Fruit fly (Drosophila melanogaster) whole organism, prepupa: ENCODE results near the gene Rala.

Experiments used
- Blimp-1 ChIP-seq: fragments of 200-800 bp; sonication (Bioruptor generic); optimal IDR thresholded peaks from 3 replicates; lab custom pipeline; 2017; ENCODE audit warnings: missing biosample characterization, missing genetic modification characterization, mild to moderate bottlenecking, moderate library complexity, missing genetic modification reagents
- CG10669 ChIP-seq: fragments of 200-800 bp; sonication (Bioruptor generic); optimal IDR thresholded peaks from 3 replicates; lab custom pipeline; 2018; ENCODE audit warnings: missing biosample characterization, mild to moderate bottlenecking, missing genetic modification characterization, moderate library complexity
- CG11294 ChIP-seq: fragments of 200-800 bp; sonication (Bioruptor generic); IDR thresholded peaks from 2 replicates; pipeline ENCODE4 v1.3.6; 2022; ENCODE audit warnings: missing biosample characterization, missing genetic modification characterization
- CG11902 ChIP-seq: fragments of 200-800 bp; sonication (Bioruptor generic); optimal IDR thresholded peaks from 3 replicates; lab custom pipeline; 2016; ENCODE audit warnings: missing biosample characterization, missing genetic modification characterization
- CG15336 ChIP-seq: fragments of 200-800 bp; sonication (Bioruptor generic); IDR thresholded peaks from 2 replicates; pipeline ENCODE4 v1.3.6; 2022; ENCODE audit warnings: missing biosample characterization, missing genetic modification characterization
- CG16779 ChIP-seq: fragments of 200-800 bp; sonication (Bioruptor generic); optimal IDR thresholded peaks from 3 replicates; lab custom pipeline; 2017; ENCODE audit warnings: missing biosample characterization, mild to moderate bottlenecking, missing genetic modification characterization
- CG32006 ChIP-seq: fragments of 200-800 bp; sonication (Bioruptor generic); optimal IDR thresholded peaks from 3 replicates; lab custom pipeline; 2017; ENCODE audit warnings: missing biosample characterization, mild to moderate bottlenecking, missing genetic modification characterization
- CG34406 ChIP-seq: fragments of 200-800 bp; sonication (Bioruptor generic); optimal IDR thresholded peaks from 3 replicates; lab custom pipeline; 2016; ENCODE audit warnings: missing biosample characterization, missing genetic modification characterization
- CG3919 ChIP-seq: fragments of 200-800 bp; sonication (Bioruptor generic); optimal IDR thresholded peaks from 3 replicates; lab custom pipeline; 2016; ENCODE audit warnings: missing biosample characterization, missing genetic modification characterization
- CG6163 ChIP-seq: fragments of 200-800 bp; sonication (Bioruptor generic); IDR thresholded peaks from 3 replicates; pipeline ENCODE4 v1.3.6; 2022; ENCODE audit warnings: missing biosample characterization, missing genetic modification characterization
- CG6276 ChIP-seq: fragments of 200-800 bp; sonication (Bioruptor generic); optimal IDR thresholded peaks from 2 replicates; lab custom pipeline; 2017; ENCODE audit warnings: missing biosample characterization, mild to moderate bottlenecking, missing genetic modification characterization
- CG6792 ChIP-seq: fragments of 200-800 bp; sonication (Bioruptor generic); optimal IDR thresholded peaks from 3 replicates; lab custom pipeline; 2016; ENCODE audit warnings: missing biosample characterization, missing genetic modification characterization
- CG6808 ChIP-seq: fragments of 200-800 bp; sonication (Bioruptor generic); optimal IDR thresholded peaks from 3 replicates; lab custom pipeline; 2017; ENCODE audit warnings: missing biosample characterization, missing genetic modification characterization, mild to moderate bottlenecking, moderate library complexity, missing genetic modification reagents
- CG6854 ChIP-seq: fragments of 200-800 bp; sonication (Bioruptor generic); optimal IDR thresholded peaks from 2 replicates; lab custom pipeline; 2017; ENCODE audit warnings: missing biosample characterization, mild to moderate bottlenecking, missing genetic modification characterization
- CG7368 ChIP-seq: fragments of 200-800 bp; sonication (Bioruptor generic); optimal IDR thresholded peaks from 3 replicates; lab custom pipeline; 2016; ENCODE audit warnings: missing biosample characterization, missing genetic modification characterization
- CG8119 ChIP-seq: fragments of 200-800 bp; sonication (Bioruptor generic); IDR thresholded peaks from 3 replicates; pipeline ENCODE4 v1.3.6; 2022; ENCODE audit warnings: missing biosample characterization, missing genetic modification characterization
- CG8319 ChIP-seq: fragments of 200-800 bp; sonication (Bioruptor generic); optimal IDR thresholded peaks from 3 replicates; lab custom pipeline; 2016; ENCODE audit warnings: missing biosample characterization, missing genetic modification characterization
- CG8632 ChIP-seq: fragments of 200-800 bp; sonication (Bioruptor generic); optimal IDR thresholded peaks from 3 replicates; lab custom pipeline; 2016; ENCODE audit warnings: missing biosample characterization, missing genetic modification characterization
- CG9139 ChIP-seq: fragments of 200-800 bp; sonication (Bioruptor generic); optimal IDR thresholded peaks from 3 replicates; lab custom pipeline; 2017; ENCODE audit warnings: missing biosample characterization, mild to moderate bottlenecking, missing genetic modification characterization
- Eip75B ChIP-seq: fragments of 200-800 bp; sonication (Bioruptor generic); optimal IDR thresholded peaks from 3 replicates; lab custom pipeline; 2016; ENCODE audit warnings: missing biosample characterization, missing genetic modification characterization
- Eip78C ChIP-seq: fragments of 200-800 bp; sonication (Bioruptor generic); peaks from one replicate; lab custom pipeline; 2016; ENCODE audit warnings: missing biosample characterization, missing genetic modification characterization
- Ets96B ChIP-seq: fragments of 200-800 bp; optimal IDR thresholded peaks from 2 replicates; lab custom pipeline; 2019; ENCODE audit warnings: missing biosample characterization, mild to moderate bottlenecking, missing genetic modification characterization, moderate library complexity
- Hr38 ChIP-seq: sonication (Bioruptor generic); optimal IDR thresholded peaks from 2 replicates; lab custom pipeline; 2016; ENCODE audit warnings: missing biosample characterization, missing genetic modification characterization
- Hr39 ChIP-seq: fragments of 200-800 bp; sonication (Bioruptor generic); optimal IDR thresholded peaks from 2 replicates; lab custom pipeline; 2016; ENCODE audit warnings: missing biosample characterization, missing genetic modification characterization
- Lpt ChIP-seq: fragments of 200-800 bp; sonication (Bioruptor generic); optimal IDR thresholded peaks from 3 replicates; lab custom pipeline; 2016; ENCODE audit warnings: missing biosample characterization, missing genetic modification characterization
- Met ChIP-seq: fragments of 200-800 bp; sonication (Bioruptor generic); optimal IDR thresholded peaks from 3 replicates; lab custom pipeline; 2016; ENCODE audit warnings: missing biosample characterization, missing genetic modification characterization
- Smox ChIP-seq: fragments of 200-800 bp; sonication (Bioruptor generic); optimal IDR thresholded peaks from 3 replicates; lab custom pipeline; 2016; ENCODE audit warnings: missing biosample characterization, missing genetic modification characterization
- Sox14 ChIP-seq: fragments of 200-800 bp; sonication (Bioruptor generic); optimal IDR thresholded peaks from 3 replicates; lab custom pipeline; 2016; ENCODE audit warnings: missing biosample characterization, missing genetic modification characterization
- Sox15 ChIP-seq: fragments of 200-800 bp; sonication (Bioruptor generic); optimal IDR thresholded peaks from 3 replicates; lab custom pipeline; 2016; ENCODE audit warnings: missing biosample characterization, missing genetic modification characterization
- achi ChIP-seq: fragments of 200-800 bp; sonication (Bioruptor generic); optimal IDR thresholded peaks from 3 replicates; lab custom pipeline; 2016; ENCODE audit warnings: missing biosample characterization, missing genetic modification characterization
- acj6 ChIP-seq: fragments of 200-800 bp; sonication (Bioruptor generic); optimal IDR thresholded peaks from 3 replicates; lab custom pipeline; 2016; ENCODE audit warnings: missing biosample characterization, missing genetic modification characterization
- cyc ChIP-seq: fragments of 200-800 bp; sonication (Bioruptor generic); optimal IDR thresholded peaks from 3 replicates; lab custom pipeline; 2016; ENCODE audit warnings: missing biosample characterization, missing genetic modification characterization
- dsx ChIP-seq: fragments of 200-800 bp; optimal IDR thresholded peaks from 3 replicates; lab custom pipeline; 2019; ENCODE audit warnings: missing biosample characterization, mild to moderate bottlenecking, missing genetic modification characterization, moderate library complexity; ENCODE audit not compliant: poor library complexity, severe bottlenecking
- eg ChIP-seq: fragments of 200-800 bp; sonication (Bioruptor generic); IDR thresholded peaks from 3 replicates; pipeline ENCODE4 v1.3.6; 2022; ENCODE audit warnings: missing biosample characterization, missing genetic modification characterization
- esn ChIP-seq: fragments of 200-800 bp; sonication (Bioruptor generic); optimal IDR thresholded peaks from 2 replicates; lab custom pipeline; 2016; ENCODE audit warnings: missing biosample characterization, mild to moderate bottlenecking, missing genetic modification characterization, moderate library complexity
- fd59A ChIP-seq: fragments of 200-800 bp; sonication (Bioruptor generic); optimal IDR thresholded peaks from 2 replicates; lab custom pipeline; 2017; ENCODE audit warnings: missing biosample characterization, mild to moderate bottlenecking, missing genetic modification characterization, missing genetic modification reagents
- fd85E ChIP-seq: fragments of 200-800 bp; sonication (Bioruptor generic); optimal IDR thresholded peaks from 3 replicates; lab custom pipeline; 2016; ENCODE audit warnings: missing biosample characterization, missing genetic modification characterization
- fkh ChIP-seq: fragments of 200-800 bp; sonication (Bioruptor generic); optimal IDR thresholded peaks from 3 replicates; lab custom pipeline; 2017; ENCODE audit warnings: missing biosample characterization, mild to moderate bottlenecking, missing genetic modification characterization, moderate library complexity
- lz ChIP-seq: fragments of 200-800 bp; sonication (Bioruptor generic); optimal IDR thresholded peaks from 3 replicates; lab custom pipeline; 2016; ENCODE audit warnings: missing biosample characterization, missing genetic modification characterization
- salr ChIP-seq, 2 experiments: fragments of 200-800 bp; sonication (Bioruptor generic); optimal IDR thresholded peaks; 3 replicates each; lab custom pipeline; 2016 to 2018; ENCODE audit warnings: missing biosample characterization in 2 of 2, missing genetic modification characterization in 2 of 2, mild to moderate bottlenecking in 1 of 2
- spab ChIP-seq: fragments of 200-800 bp; sonication (Bioruptor generic); optimal IDR thresholded peaks from 2 replicates; lab custom pipeline; 2017; ENCODE audit warnings: missing biosample characterization, mild to moderate bottlenecking, missing genetic modification characterization, missing genetic modification reagents
- ss ChIP-seq, 2 experiments: fragments of 200-800 bp; sonication (Bioruptor generic); optimal IDR thresholded peaks; 2 replicates in 1 of 2; 3 replicates in 1 of 2; lab custom pipeline; 2017 to 2018; ENCODE audit warnings: mild to moderate bottlenecking in 2 of 2, missing biosample characterization in 2 of 2, missing genetic modification characterization in 2 of 2, moderate library complexity in 1 of 2
- topi ChIP-seq: fragments of 200-800 bp; sonication (Bioruptor generic); optimal IDR thresholded peaks from 3 replicates; lab custom pipeline; 2016; ENCODE audit warnings: missing biosample characterization, missing genetic modification characterization
- vri ChIP-seq: fragments of 200-800 bp; sonication (Bioruptor generic); optimal IDR thresholded peaks from 3 replicates; lab custom pipeline; 2016; ENCODE audit warnings: missing biosample characterization, mild to moderate bottlenecking, missing genetic modification characterization

Rala gene

DNA sequence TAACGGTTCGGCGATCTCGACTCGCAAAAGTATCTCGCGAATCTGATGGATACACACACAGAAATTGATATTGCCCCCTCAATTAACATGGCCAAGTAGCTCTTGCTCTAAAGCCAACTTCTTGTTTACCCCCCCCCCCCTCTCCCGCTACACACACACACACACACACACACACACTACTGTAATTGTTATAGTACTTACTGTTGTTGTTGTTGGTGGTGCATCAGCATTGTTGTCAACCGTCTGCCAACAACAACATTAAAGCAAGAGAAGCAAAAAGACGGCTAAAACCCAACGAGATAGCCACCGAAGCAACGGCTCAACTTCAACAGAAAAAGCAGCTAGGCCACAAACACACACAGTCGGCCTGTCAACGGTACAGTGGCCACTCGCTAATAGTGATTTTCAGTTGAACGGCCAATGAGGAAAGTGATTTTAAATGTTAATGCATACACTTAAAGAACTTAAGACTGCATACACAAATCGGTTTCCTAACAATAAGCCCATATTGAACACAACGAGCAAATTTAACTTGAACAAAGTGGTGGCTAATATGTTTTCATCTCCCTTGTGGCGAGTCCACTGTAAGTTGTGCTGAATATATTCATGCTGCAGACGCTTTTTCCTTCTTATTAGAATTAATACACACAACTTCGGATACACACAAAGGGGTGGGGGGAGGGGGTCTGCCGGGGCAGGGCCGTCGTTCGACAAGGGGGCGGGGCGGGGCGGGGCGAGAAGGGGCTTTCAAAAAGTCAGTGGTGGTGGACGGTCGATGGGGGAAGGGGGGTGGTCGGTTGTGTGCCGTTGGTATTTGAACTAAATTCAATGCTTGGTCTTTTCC lies 31.0 kb upstream of the Rala start (continued):
- TF ChIP-seq Ets96B (tag; lab: Kevin White, UChicago) (peak; percentile 80), Eip75B (GFP tag; lab: Kevin White, UChicago) (peak; percentile 74), CG8319 (GFP tag; lab: Kevin White, UChicago) (peak; percentile 61), achi (peak; percentile 81), Sox14 (GFP tag; lab: Kevin White, UChicago) (peak; percentile 89), CG6808 (GFP tag; lab: Kevin White, UChicago) (peak; percentile 78), CG6792 (GFP tag; lab: Kevin White, UChicago) (peak; percentile 76), CG16779 (tag; lab: Kevin White, UChicago) (peak; percentile 48), esn (GFP tag; lab: Kevin White, UChicago) (peak; percentile 75), CG7368 (GFP tag; lab: Kevin White, UChicago) (peak; percentile 68), CG32006 (GFP tag; lab: Kevin White, UChicago) (peak; percentile 91), CG6854 (GFP tag; lab: Kevin White, UChicago) (no peak), topi (GFP tag; lab: Kevin White, UChicago) (peak; percentile 79), vri (peak; percentile 62), CG3919 (peak; percentile 85), Smox (GFP tag; lab: Kevin White, UChicago) (peak; percentile 46), Sox15 (GFP tag; lab: Kevin White, UChicago) (peak; percentile 62), Met (peak; percentile 71), Hr39 (GFP tag; lab: Kevin White, UChicago) (peak; percentile 77), fd59A (GFP tag; lab: Kevin White, UChicago) (peak; percentile 77), ss (GFP tag; optimal IDR thresholded peaks at IDR 0.05; lab: Kevin White, UChicago) (peak; percentile 35 to 51), CG6163 (GFP tag; lab: Robert Waterston, UW) (peak; percentile 88), CG8119 (GFP tag; lab: Robert Waterston, UW) (peak; percentile 87), CG11902 (peak; percentile 58)
- TF ChIP-seq, all 60 proteins: peak for 56

DNA sequence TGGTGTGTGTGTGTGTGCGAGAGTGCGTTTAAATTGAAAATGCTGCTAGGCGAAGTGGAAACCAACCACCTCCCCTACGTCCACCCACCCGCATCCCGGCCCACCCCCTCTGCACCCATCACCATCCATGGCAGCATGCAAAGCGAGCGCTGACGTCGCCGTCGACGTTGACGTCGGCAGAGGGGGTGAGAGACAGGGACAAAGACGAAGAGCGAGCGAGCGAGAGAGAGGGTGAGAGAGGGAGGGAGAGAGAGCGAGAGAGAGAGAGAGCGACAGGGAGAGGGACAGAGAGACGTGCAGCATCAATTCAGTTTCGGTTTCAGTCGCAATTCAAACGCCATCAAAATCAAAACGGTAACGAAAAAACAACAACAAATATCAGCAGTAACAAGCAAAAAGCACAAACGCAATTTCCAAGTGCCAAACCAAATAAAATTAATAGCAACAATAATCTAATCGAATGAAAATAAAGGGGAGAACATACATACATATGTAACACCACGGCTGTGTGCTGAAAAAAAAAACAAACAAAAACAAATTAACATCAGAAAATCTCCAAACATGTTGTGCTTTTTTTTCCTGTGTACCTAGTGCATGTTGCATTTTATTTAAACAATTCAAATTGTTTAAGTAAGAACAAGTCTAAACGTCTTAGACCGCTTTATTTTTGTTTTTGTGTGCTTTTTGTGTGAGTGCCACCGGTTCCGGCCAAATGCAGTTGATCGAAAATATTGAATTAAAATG lies 29.5 kb upstream of the Rala start:
- TF ChIP-seq topi (GFP tag; lab: Kevin White, UChicago): no peak
- peak; percentile 13 for TF ChIP-seq fkh (GFP tag; lab: Kevin White, UChicago)
- peak; percentile 36 for TF ChIP-seq Blimp-1 (GFP tag; lab: Kevin White, UChicago)
- TF ChIP-seq Eip78C: peak; percentile 62
- TF ChIP-seq eg (GFP tag; lab: Robert Waterston, UW): peak; percentile 33; the same call in 1 of the 3 replicates
- TF ChIP-seq CG15336 (GFP tag; lab: Robert Waterston, UW): no peak
- no peak for TF ChIP-seq Smox (GFP tag; lab: Kevin White, UChicago)
- TF ChIP-seq CG11902: no peak
- TF ChIP-seq CG6163 (GFP tag; lab: Robert Waterston, UW): 0 out of 3 replicates have a peak, but pooled peaks have one; percentile 26
- TF ChIP-seq vri: peak; percentile 0
- no peak for TF ChIP-seq CG10669
- no peak for TF ChIP-seq Lpt

DNA sequence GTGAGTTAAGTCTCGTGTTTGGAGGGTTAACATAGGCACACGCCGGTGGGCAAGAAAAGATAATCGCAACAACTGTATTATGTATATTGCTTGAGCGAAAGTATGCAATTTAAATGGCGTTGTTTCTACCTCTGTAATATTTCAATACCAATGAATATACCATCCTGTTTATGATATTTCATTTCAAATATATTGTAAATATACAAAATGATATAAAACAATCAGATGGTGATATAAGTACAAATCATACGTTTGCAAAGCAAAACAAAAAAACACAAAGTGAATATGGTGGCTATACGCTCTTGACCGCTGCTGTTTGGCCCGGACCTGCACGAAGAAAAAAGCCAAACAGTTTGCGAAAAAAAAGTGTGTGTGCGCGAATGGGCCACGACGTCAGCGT lies 28.8 kb upstream of the Rala start:
- peak; percentile 83 for TF ChIP-seq CG11294 (GFP tag; lab: Robert Waterston, UW)
- peak; percentile 88 for TF ChIP-seq lz (GFP tag; lab: Kevin White, UChicago)
- peak; percentile 78 for TF ChIP-seq CG11902
- peak; percentile 96 for TF ChIP-seq CG6276 (GFP tag; lab: Kevin White, UChicago)
- peak; percentile 91 for TF ChIP-seq CG9139 (GFP tag; lab: Kevin White, UChicago)
- peak; percentile 90 for TF ChIP-seq acj6 (GFP tag; lab: Kevin White, UChicago)
- TF ChIP-seq cyc: peak; percentile 81
- TF ChIP-seq CG8632 (GFP tag; lab: Kevin White, UChicago): peak; percentile 88
- TF ChIP-seq dsx (GFP tag; lab: Kevin White, UChicago): peak; percentile 90
- peak; percentile 91 for TF ChIP-seq spab (GFP tag; lab: Kevin White, UChicago)
- peak; percentile 75 to 90 for TF ChIP-seq salr (GFP tag; optimal IDR thresholded peaks at IDR 0.05; lab: Kevin White, UChicago)
- TF ChIP-seq CG6854 (GFP tag; lab: Kevin White, UChicago): peak; percentile 88
- no peak for TF ChIP-seq Hr38 (GFP tag; lab: Kevin White, UChicago)
- peak; percentile 25 for TF ChIP-seq fd85E
- peak; percentile 91 for TF ChIP-seq CG16779 (tag; lab: Kevin White, UChicago)
- peak; percentile 88 for TF ChIP-seq eg (GFP tag; lab: Robert Waterston, UW)
- TF ChIP-seq topi (GFP tag; lab: Kevin White, UChicago): peak; percentile 91
- peak; percentile 89 for TF ChIP-seq CG34406 (GFP tag; lab: Kevin White, UChicago)
- TF ChIP-seq Smox (GFP tag; lab: Kevin White, UChicago): peak; percentile 88
- TF ChIP-seq Blimp-1 (GFP tag; lab: Kevin White, UChicago): peak; percentile 64
- TF ChIP-seq CG10669: peak; percentile 94
